Worm (Caenorhabditis elegans): ENCODE measurements around the gene B0334.20.
A peak's percentile ranks its signal among the peaks of the same experiment; 100 is the strongest.

B0334.20 gene

ce11 chrII:11473525-11474181, 26.6 kb downstream of the B0334.20 start, which contains the start of the genes metl-1 and W02B12.11 (continued):
- TF ChIP-seq lsy-2 (tag; optimal IDR thresholded peaks at IDR 0.05) = peak; percentile 84 to 92

- TF ChIP-seq nhr-237 (tag; optimal IDR thresholded peaks at IDR 0.05) = no peak
- TF ChIP-seq sma-9 (GFP tag; optimal IDR thresholded peaks at IDR 0.05) = peak; percentile 80
- no peak for TF ChIP-seq sma-9 (tag; optimal IDR thresholded peaks at IDR 0.05)
- peak; percentile 21 for TF ChIP-seq C34F6.9 (tag; optimal IDR thresholded peaks at IDR 0.05)
- TF ChIP-seq nhr-25 (tag; optimal IDR thresholded peaks at IDR 0.05) = peak; percentile 62
- TF ChIP-seq nhr-129 (tag; optimal IDR thresholded peaks at IDR 0.05) = peak; percentile 36
- TF ChIP-seq nhr-10 (tag; optimal IDR thresholded peaks at IDR 0.05) = no peak
- no peak for TF ChIP-seq ztf-11 (tag; optimal IDR thresholded peaks at IDR 0.05)
- peak; percentile 81 for TF ChIP-seq fos-1 (tag; optimal IDR thresholded peaks at IDR 0.05)
- no peak for TF ChIP-seq peb-1 (tag; optimal IDR thresholded peaks at IDR 0.05)
- TF ChIP-seq sma-3 (GFP tag; optimal IDR thresholded peaks at IDR 0.05) = peak; percentile 53
- no peak for TF ChIP-seq ztf-1 (GFP tag; conservative IDR thresholded peaks at IDR 0.05)
- peak; percentile 21 for TF ChIP-seq sem-4 (tag; optimal IDR thresholded peaks at IDR 0.05)
- TF ChIP-seq crh-2 (tag; optimal IDR thresholded peaks at IDR 0.05) = peak; percentile 42
- TF ChIP-seq mdl-1 (tag; optimal IDR thresholded peaks at IDR 0.05) = peak in 1 of 2 experiments; percentile 55
- TF ChIP-seq mab-5 (tag; optimal IDR thresholded peaks at IDR 0.05) = no peak
- peak; percentile 25 for TF ChIP-seq gmeb-1 (tag; optimal IDR thresholded peaks at IDR 0.05)
- TF ChIP-seq blmp-1 (tag; optimal IDR thresholded peaks at IDR 0.05; ENCODE audit: insufficient read depth) = peak; percentile 95
- TF ChIP-seq nhr-21 (tag; optimal IDR thresholded peaks at IDR 0.05) = peak; percentile 79
- TF ChIP-seq lsy-2 (tag; optimal IDR thresholded peaks at IDR 0.05) = peak in 1 of 2 experiments; percentile 23
Measured at ce11 chrII:11472542-11472941, 27.7 kb downstream of the B0334.20 start.

ce11 chrII:11471916-11472315, 28.3 kb downstream of the B0334.20 start, which contains the start of gene mfn-1:
mfn-1 (minus strand) TSS chrII:11472016.
- TF ChIP-seq mab-5 (tag; optimal IDR thresholded peaks at IDR 0.05) (no peak), ztf-1 (GFP tag; conservative IDR thresholded peaks at IDR 0.05) (no peak), nhr-12 (tag; optimal IDR thresholded peaks at IDR 0.05) (no peak), crh-2 (tag; optimal IDR thresholded peaks at IDR 0.05) (no peak), ztf-4 (tag; optimal IDR thresholded peaks at IDR 0.05) (no peak), nhr-6 (tag; optimal IDR thresholded peaks at IDR 0.05) (no peak), ztf-11 (tag; optimal IDR thresholded peaks at IDR 0.05) (no peak)

- TF ChIP-seq nhr-6 (tag; optimal IDR thresholded peaks at IDR 0.05) (no peak), crh-2 (tag; optimal IDR thresholded peaks at IDR 0.05) (peak; percentile 40), blmp-1 (tag; optimal IDR thresholded peaks at IDR 0.05; ENCODE audit: insufficient read depth) (no peak), C34F6.9 (tag; optimal IDR thresholded peaks at IDR 0.05) (peak; percentile 21), lsy-2 (tag; optimal IDR thresholded peaks at IDR 0.05) (peak in 1 of 2 experiments; percentile 14), fos-1 (tag; optimal IDR thresholded peaks at IDR 0.05) (peak; percentile 58), sma-9 (GFP tag; optimal IDR thresholded peaks at IDR 0.05) (peak; percentile 17), sma-9 (tag; optimal IDR thresholded peaks at IDR 0.05) (no peak)
Measured at ce11 chrII:11469574-11470108, 30.6 kb downstream of the B0334.20 start, which contains the start of gene cisd-1. cisd-1 (minus strand) TSS chrII:11469624.

- no peak for TF ChIP-seq blmp-1 (tag; optimal IDR thresholded peaks at IDR 0.05; ENCODE audit: insufficient read depth)
- TF ChIP-seq R02D3.7 (tag; optimal IDR thresholded peaks at IDR 0.05) = no peak
- no peak for TF ChIP-seq nhr-6 (tag; optimal IDR thresholded peaks at IDR 0.05)
- no peak for TF ChIP-seq lsy-2 (tag; optimal IDR thresholded peaks at IDR 0.05)
- no peak for TF ChIP-seq ZK546.5 (tag; optimal IDR thresholded peaks at IDR 0.05)
- no peak for TF ChIP-seq nhr-23 (tag; optimal IDR thresholded peaks at IDR 0.05)
- TF ChIP-seq mdl-1 (tag; optimal IDR thresholded peaks at IDR 0.05) = no peak
Measured at ce11 chrII:11467541-11467940, 32.7 kb downstream of the B0334.20 start, which contains the start of gene klp-17. klp-17 (minus strand) TSS chrII:11467641.

ce11 chrII:11464427-11464944, 35.8 kb downstream of the B0334.20 start, which contains the start of the genes aars-1 and rga-1:
aars-1 (minus strand) TSS chrII:11464497.
rga-1 (plus strand) TSS chrII:11464894.
- TF ChIP-seq F13H6.1 (tag; optimal IDR thresholded peaks at IDR 0.05) = peak; percentile 75
- TF ChIP-seq unc-62 (GFP tag; optimal IDR thresholded peaks at IDR 0.05) = no peak
- TF ChIP-seq nhr-129 (tag; optimal IDR thresholded peaks at IDR 0.05) = peak; percentile 70
- peak; percentile 39 for TF ChIP-seq crh-2 (tag; optimal IDR thresholded peaks at IDR 0.05)
- TF ChIP-seq unc-39 (tag; optimal IDR thresholded peaks at IDR 0.05) = no peak
- TF ChIP-seq nhr-25 (tag; optimal IDR thresholded peaks at IDR 0.05) = peak; percentile 73
- TF ChIP-seq mab-5 (tag; optimal IDR thresholded peaks at IDR 0.05) = no peak
- peak; percentile 77 for TF ChIP-seq C34F6.9 (tag; optimal IDR thresholded peaks at IDR 0.05)
- no peak for TF ChIP-seq mbf-1 (tag; optimal IDR thresholded peaks at IDR 0.05)
- no peak for TF ChIP-seq elt-3 (tag; optimal IDR thresholded peaks at IDR 0.05)
- no peak for TF ChIP-seq zag-1 (tag; optimal IDR thresholded peaks at IDR 0.05)
- no peak for TF ChIP-seq mdl-1 (tag; optimal IDR thresholded peaks at IDR 0.05)
- TF ChIP-seq lin-13 (GFP tag; optimal IDR thresholded peaks at IDR 0.05) = peak; percentile 20
- TF ChIP-seq nhr-237 (tag; optimal IDR thresholded peaks at IDR 0.05) = no peak
- TF ChIP-seq alr-1 (tag; optimal IDR thresholded peaks at IDR 0.05) = no peak
- no peak for TF ChIP-seq aly-2 (tag; optimal IDR thresholded peaks at IDR 0.05)
- TF ChIP-seq lsy-2 (tag; optimal IDR thresholded peaks at IDR 0.05) = peak in 1 of 2 experiments; percentile 70
- no peak for TF ChIP-seq nhr-6 (tag; optimal IDR thresholded peaks at IDR 0.05)
- peak; percentile 40 for TF ChIP-seq sma-3 (GFP tag; optimal IDR thresholded peaks at IDR 0.05)
- no peak for TF ChIP-seq ztf-11 (tag; optimal IDR thresholded peaks at IDR 0.05)
- TF ChIP-seq nhr-77 (tag; optimal IDR thresholded peaks at IDR 0.05) = no peak
- peak; percentile 50 for TF ChIP-seq unc-55 (GFP tag; optimal IDR thresholded peaks at IDR 0.05)
- TF ChIP-seq ceh-82 (tag; optimal IDR thresholded peaks at IDR 0.05) = no peak

Measured in whole organism, L2 larva.